Fruit fly (Drosophila melanogaster) whole organism, embryonic: ENCODE results near the gene CG42268.
A peak's percentile ranks its signal among the peaks of the same experiment; 100 is the strongest.

ENCODE experiments used
- CG11560 ChIP-seq: fragments of 200-800 bp; sonication (Bioruptor generic); IDR thresholded peaks from 3 replicates; pipeline ENCODE4 v1.3.6; 2022; ENCODE audit warnings: missing biosample characterization, missing genetic modification characterization
- CG12299 ChIP-seq: fragments of 200-800 bp; sonication (Bioruptor generic); optimal IDR thresholded peaks from 2 replicates; lab custom pipeline; 2018; ENCODE audit warnings: missing biosample characterization, mild to moderate bottlenecking, missing genetic modification characterization
- CG12391 ChIP-seq: fragments of 200-800 bp; sonication (Bioruptor generic); optimal IDR thresholded peaks from 3 replicates; lab custom pipeline; 2018; ENCODE audit warnings: missing biosample characterization, mild to moderate bottlenecking, missing genetic modification characterization, moderate library complexity
- CG13775 ChIP-seq: fragments of 200-800 bp; sonication (Bioruptor generic); optimal IDR thresholded peaks from 3 replicates; lab custom pipeline; 2017; ENCODE audit warnings: missing biosample characterization, mild to moderate bottlenecking, missing genetic modification characterization
- CG14710 ChIP-seq: fragments of 200-800 bp; sonication (Bioruptor generic); optimal IDR thresholded peaks from 3 replicates; lab custom pipeline; 2019; ENCODE audit warnings: missing biosample characterization, mild to moderate bottlenecking, missing genetic modification characterization, moderate library complexity
- CG15479 ChIP-seq: fragments of 200-800 bp; sonication (Bioruptor generic); optimal IDR thresholded peaks from 3 replicates; lab custom pipeline; 2019; ENCODE audit warnings: missing biosample characterization, mild to moderate bottlenecking, missing genetic modification characterization, moderate library complexity
- CG17361 ChIP-seq: fragments of 200-800 bp; sonication (Bioruptor generic); IDR thresholded peaks from 3 replicates; pipeline ENCODE4 v1.3.6; 2022; ENCODE audit warnings: missing biosample characterization, missing genetic modification characterization
- CG32532 ChIP-seq: fragments of 200-800 bp; sonication (Bioruptor generic); IDR thresholded peaks from 2 replicates; pipeline ENCODE4 v1.3.6; 2022; ENCODE audit warnings: missing biosample characterization, missing genetic modification characterization
- CG4360 ChIP-seq: fragments of 200-800 bp; sonication (Bioruptor generic); IDR thresholded peaks from 2 replicates; pipeline ENCODE4 v1.3.6; 2022; ENCODE audit warnings: missing biosample characterization, missing genetic modification characterization
- CG5180 ChIP-seq: fragments of 200-800 bp; sonication (Bioruptor generic); optimal IDR thresholded peaks from 3 replicates; lab custom pipeline; 2017; ENCODE audit warnings: missing biosample characterization, missing genetic modification characterization, mild to moderate bottlenecking, moderate library complexity, missing genetic modification reagents
- CG5245 ChIP-seq: fragments of 200-800 bp; sonication (Bioruptor generic); optimal IDR thresholded peaks from 3 replicates; lab custom pipeline; 2016; ENCODE audit warnings: missing biosample characterization, missing genetic modification characterization
- CG7928 ChIP-seq: fragments of 200-800 bp; sonication (Bioruptor generic); optimal IDR thresholded peaks from 2 replicates; lab custom pipeline; 2017; ENCODE audit warnings: missing biosample characterization, mild to moderate bottlenecking, missing genetic modification characterization
- CG8944 ChIP-seq: fragments of 200-800 bp; sonication (Bioruptor generic); optimal IDR thresholded peaks from 3 replicates; lab custom pipeline; 2016; ENCODE audit warnings: missing biosample characterization, missing genetic modification characterization
- CG9817 ChIP-seq: fragments of 200-800 bp; sonication (Bioruptor generic); optimal IDR thresholded peaks from 2 replicates; lab custom pipeline; 2018; ENCODE audit warnings: missing biosample characterization, mild to moderate bottlenecking, missing genetic modification characterization, moderate library complexity
- CG9876 ChIP-seq: fragments of 200-800 bp; sonication (Bioruptor generic); optimal IDR thresholded peaks from 2 replicates; lab custom pipeline; 2016; ENCODE audit warnings: missing biosample characterization, missing genetic modification characterization
- CHES-1-like ChIP-seq: fragments of 200-800 bp; sonication (Bioruptor generic); optimal IDR thresholded peaks from 2 replicates; lab custom pipeline; 2016; ENCODE audit warnings: missing biosample characterization, missing genetic modification characterization
- Dek ChIP-seq: fragments of 200-800 bp; sonication (Bioruptor generic); optimal IDR thresholded peaks from 3 replicates; lab custom pipeline; 2019; ENCODE audit warnings: missing biosample characterization, mild to moderate bottlenecking, missing genetic modification characterization, moderate library complexity
- Dll ChIP-seq: fragments of 200-800 bp; sonication (Bioruptor generic); IDR thresholded peaks from 4 replicates; pipeline ENCODE4 v1.3.6; 2022; ENCODE audit warnings: missing biosample characterization, missing genetic modification characterization; ENCODE audit not compliant: partially characterized antibody
- E2f1 ChIP-seq: fragments of 200-800 bp; sonication (Bioruptor generic); IDR thresholded peaks from 2 replicates; pipeline ENCODE4 v1.3.6; 2022; ENCODE audit warnings: missing biosample characterization, missing genetic modification characterization
- Fer2 ChIP-seq: fragments of 200-800 bp; sonication (Bioruptor generic); optimal IDR thresholded peaks from 2 replicates; lab custom pipeline; 2018; ENCODE audit warnings: missing biosample characterization, mild to moderate bottlenecking, missing genetic modification characterization, moderate library complexity
- Gsc ChIP-seq: fragments of 200-800 bp; sonication (Bioruptor generic); IDR thresholded peaks from 2 replicates; pipeline ENCODE4 v1.3.6; 2022; ENCODE audit warnings: missing biosample characterization, missing genetic modification characterization
- Hr51 ChIP-seq, 2 experiments: fragments of 200-800 bp; sonication (Bioruptor generic); optimal IDR thresholded peaks; 2 replicates in 1 of 2; 3 replicates in 1 of 2; lab custom pipeline; 2016 to 2018; ENCODE audit warnings: missing biosample characterization in 2 of 2, missing genetic modification characterization in 2 of 2, mild to moderate bottlenecking in 1 of 2, moderate library complexity in 1 of 2
- Lpt ChIP-seq: fragments of >200 bp; optimal IDR thresholded peaks from 2 replicates; lab custom pipeline; 2018; ENCODE audit warnings: missing biosample characterization, missing genetic modification characterization
- Poxn ChIP-seq: fragments of 200-800 bp; sonication (Bioruptor generic); IDR thresholded peaks from 2 replicates; pipeline ENCODE4 v1.3.6; 2022; ENCODE audit warnings: missing biosample characterization, missing genetic modification characterization
- Six4 ChIP-seq: fragments of 200-800 bp; sonication (Bioruptor generic); optimal IDR thresholded peaks from 2 replicates; lab custom pipeline; 2016; ENCODE audit warnings: missing biosample characterization, missing genetic modification characterization
- Ssrp ChIP-seq: fragments of 200-800 bp; sonication (Bioruptor generic); optimal IDR thresholded peaks from 2 replicates; lab custom pipeline; 2018; ENCODE audit warnings: missing biosample characterization, mild to moderate bottlenecking, missing genetic modification characterization, moderate library complexity
- ac ChIP-seq: fragments of 200-800 bp; sonication (Bioruptor generic); optimal IDR thresholded peaks from 3 replicates; lab custom pipeline; 2017; ENCODE audit warnings: missing biosample characterization, mild to moderate bottlenecking, missing genetic modification characterization
- ase ChIP-seq: fragments of 200-800 bp; sonication (Bioruptor generic); IDR thresholded peaks from 3 replicates; pipeline ENCODE4 v1.3.6; 2022; ENCODE audit warnings: missing biosample characterization, missing genetic modification characterization
- cas ChIP-seq: fragments of 200-800 bp; sonication (Bioruptor generic); IDR thresholded peaks from 2 replicates; pipeline ENCODE4 v1.3.6; 2022; ENCODE audit warnings: missing biosample characterization, missing genetic modification characterization
- chinmo ChIP-seq: fragments of 200-800 bp; sonication (Bioruptor generic); IDR thresholded peaks from 4 replicates; pipeline ENCODE4 v1.3.6; 2022; ENCODE audit warnings: missing biosample characterization, missing genetic modification characterization; ENCODE audit not compliant: partially characterized antibody
- chn ChIP-seq: fragments of 200-800 bp; sonication (Bioruptor generic); optimal IDR thresholded peaks from 2 replicates; lab custom pipeline; 2016; ENCODE audit warnings: missing biosample characterization, missing genetic modification characterization
- ci ChIP-seq: fragments of 200-800 bp; sonication (Bioruptor generic); IDR thresholded peaks from 3 replicates; pipeline ENCODE4 v1.3.6; 2022; ENCODE audit warnings: missing biosample characterization, missing genetic modification characterization
- crc ChIP-seq: fragments of 200-800 bp; sonication (Bioruptor generic); optimal IDR thresholded peaks from 2 replicates; lab custom pipeline; 2016; ENCODE audit warnings: missing biosample characterization, missing genetic modification characterization
- da ChIP-seq: fragments of 200-800 bp; sonication (Bioruptor generic); optimal IDR thresholded peaks from 2 replicates; lab custom pipeline; 2016; ENCODE audit warnings: missing biosample characterization, missing genetic modification characterization
- exex ChIP-seq: fragments of 200-800 bp; sonication (Bioruptor generic); optimal IDR thresholded peaks from 4 replicates; lab custom pipeline; 2018; ENCODE audit warnings: missing biosample characterization, mild to moderate bottlenecking, missing genetic modification characterization, moderate library complexity
- gcm2 ChIP-seq: fragments of 200-800 bp; sonication (Bioruptor generic); optimal IDR thresholded peaks from 2 replicates; lab custom pipeline; 2016; ENCODE audit warnings: missing biosample characterization, missing genetic modification characterization
- gro ChIP-seq: fragments of 200-800 bp; sonication (Bioruptor generic); optimal IDR thresholded peaks from 2 replicates; lab custom pipeline; 2016; ENCODE audit warnings: missing biosample characterization, missing genetic modification characterization
- lbe ChIP-seq: fragments of 200-800 bp; sonication (Bioruptor generic); optimal IDR thresholded peaks from 2 replicates; lab custom pipeline; 2016; ENCODE audit warnings: missing biosample characterization, mild to moderate bottlenecking, missing genetic modification characterization
- nau ChIP-seq: fragments of 200-800 bp; sonication (Bioruptor generic); optimal IDR thresholded peaks from 3 replicates; lab custom pipeline; 2017; ENCODE audit warnings: missing biosample characterization, mild to moderate bottlenecking, missing genetic modification characterization, missing genetic modification reagents
- nom ChIP-seq: fragments of 200-800 bp; sonication (Bioruptor generic); optimal IDR thresholded peaks from 2 replicates; lab custom pipeline; 2017; ENCODE audit warnings: missing biosample characterization, missing genetic modification characterization, mild to moderate bottlenecking, moderate library complexity, missing genetic modification reagents
- pfk ChIP-seq: fragments of 200-800 bp; sonication (Bioruptor generic); optimal IDR thresholded peaks from 2 replicates; lab custom pipeline; 2018; ENCODE audit warnings: missing biosample characterization, mild to moderate bottlenecking, missing genetic modification characterization, moderate library complexity
- psq ChIP-seq: fragments of 200-800 bp; sonication (Bioruptor generic); optimal IDR thresholded peaks from 2 replicates; lab custom pipeline; 2017; ENCODE audit warnings: missing biosample characterization, missing genetic modification characterization
- ranshi ChIP-seq: fragments of 200-800 bp; sonication (Bioruptor generic); IDR thresholded peaks from 2 replicates; pipeline ENCODE4 v1.3.6; 2022; ENCODE audit warnings: missing biosample characterization, missing genetic modification characterization
- row ChIP-seq: fragments of 200-800 bp; sonication (Bioruptor generic); IDR thresholded peaks from 3 replicates; pipeline ENCODE4 v1.3.6; 2022; ENCODE audit warnings: missing biosample characterization, missing genetic modification characterization
- sim ChIP-seq: fragments of 200-800 bp; sonication (Bioruptor generic); IDR thresholded peaks from 2 replicates; pipeline ENCODE4 v1.3.6; 2022; ENCODE audit warnings: missing biosample characterization, missing genetic modification characterization
- slbo ChIP-seq: fragments of 200-800 bp; sonication (Bioruptor generic); IDR thresholded peaks from 2 replicates; pipeline ENCODE4 v1.3.6; 2022; ENCODE audit warnings: missing biosample characterization, missing genetic modification characterization
- sna ChIP-seq: fragments of 200-800 bp; sonication (Bioruptor generic); IDR thresholded peaks from 2 replicates; pipeline ENCODE4 v1.3.6; 2022; ENCODE audit warnings: missing biosample characterization, missing genetic modification characterization; ENCODE audit not compliant: partially characterized antibody
- sob ChIP-seq: fragments of 200-800 bp; sonication (Bioruptor generic); IDR thresholded peaks from 2 replicates; pipeline ENCODE4 v1.3.6; 2022; ENCODE audit warnings: missing biosample characterization, missing genetic modification characterization
- tna ChIP-seq: fragments of 200-800 bp; sonication (Bioruptor generic); IDR thresholded peaks from 2 replicates; pipeline ENCODE4 v1.3.6; 2022; ENCODE audit warnings: missing biosample characterization, missing genetic modification characterization; ENCODE audit not compliant: partially characterized antibody

Gene CG42268

DNA sequence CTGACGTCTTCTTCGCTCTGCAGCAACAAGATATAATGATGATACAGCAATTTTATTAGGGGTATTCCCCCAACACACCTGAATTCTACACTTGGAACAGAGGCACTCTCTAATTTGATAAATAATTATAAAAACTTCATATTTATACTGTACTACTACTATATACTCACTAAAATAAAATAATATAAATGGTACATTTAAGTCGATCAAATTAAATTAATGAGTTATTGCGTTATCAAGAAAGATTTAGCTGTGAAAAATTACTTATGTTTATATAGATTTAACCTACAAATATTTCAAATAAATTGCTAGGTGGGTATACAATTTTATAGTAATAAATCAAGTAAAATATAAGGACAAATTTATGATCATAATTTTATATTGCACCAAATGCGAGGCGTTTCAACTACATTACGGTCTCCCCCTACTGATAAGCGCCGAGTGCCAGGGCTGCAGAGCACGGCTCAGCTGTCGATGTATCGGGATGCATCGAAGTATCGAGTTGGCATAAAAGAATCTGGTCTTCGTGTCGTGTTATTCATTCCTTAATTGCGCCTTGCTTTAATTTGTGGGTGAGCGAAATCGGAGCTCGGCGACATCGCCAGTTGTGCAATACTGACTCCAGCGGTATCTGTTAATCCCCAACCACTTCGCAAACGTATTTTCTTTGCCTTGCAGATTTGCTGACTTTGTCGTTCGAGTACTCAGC is 46.2 kb downstream of the CG42268 start, which contains the start of gene vsg (continued):
- TF ChIP-seq Six4 (GFP tag; lab: Kevin White, UChicago) (peak; percentile 59), CG13775 (peak; percentile 91), chn (peak; percentile 49), sob (GFP tag; lab: Robert Waterston, UW) (peak; percentile 79), crc (GFP tag; lab: Kevin White, UChicago) (no peak), sim (GFP tag; lab: Robert Waterston, UW) (no peak), CG5180 (peak; percentile 35), Fer2 (peak; percentile 72), nom (GFP tag; lab: Kevin White, UChicago) (no peak), CG12299 (tag; lab: Kevin White, UChicago) (peak; percentile 29), CG8944 (GFP tag; lab: Kevin White, UChicago) (no peak), lbe (GFP tag; lab: Kevin White, UChicago) (no peak), cas (GFP tag; lab: Robert Waterston, UW) (peak; percentile 29; the same call in 1 of the 2 replicates), E2f1 (GFP tag; lab: Robert Waterston, UW) (peak; percentile 52; the same call in 1 of the 2 replicates), Dek (tag; lab: Kevin White, UChicago) (peak; percentile 81), CG12391 (tag; lab: Kevin White, UChicago) (peak; percentile 91), Lpt (GFP tag; lab: Kevin White, UChicago) (no peak), row (GFP tag; lab: Robert Waterston, UW) (peak; percentile 92), Hr51 (GFP tag; optimal IDR thresholded peaks at IDR 0.05; lab: Kevin White, UChicago) (peak in 1 of 2 experiments; percentile 87), sna (GFP tag; lab: Robert Waterston, UW) (peak; percentile 63), CG5245 (GFP tag; lab: Kevin White, UChicago) (peak; percentile 52), CG9817 (tag; lab: Kevin White, UChicago) (peak; percentile 83), da (no peak), CHES-1-like (GFP tag; lab: Kevin White, UChicago) (no peak), Gsc (GFP tag; lab: Robert Waterston, UW) (no peak), ase (GFP tag; lab: Robert Waterston, UW) (peak; percentile 19; the same call in 1 of the 3 replicates), tna (GFP tag; lab: Robert Waterston, UW) (peak; percentile 74), CG7928 (GFP tag; lab: Kevin White, UChicago) (peak; percentile 92), slbo (GFP tag; lab: Robert Waterston, UW) (peak; percentile 78), ranshi (GFP tag; lab: Robert Waterston, UW) (no peak; the same call in none of the 2 replicates), CG14710 (tag; lab: Kevin White, UChicago) (peak; percentile 94), exex (peak; percentile 52), Poxn (no peak), ac (GFP tag; lab: Kevin White, UChicago) (no peak), CG32532 (GFP tag; lab: Robert Waterston, UW) (peak; percentile 79), gcm2 (peak; percentile 66), Ssrp (tag; lab: Kevin White, UChicago) (peak; percentile 86), psq (peak; percentile 37), CG15479 (no peak), ci (peak; percentile 16; the same call in 2 of the 3 replicates), Dll (GFP tag; lab: Robert Waterston, UW) (peak; percentile 78), CG9876 (GFP tag; lab: Kevin White, UChicago) (no peak), CG17361 (GFP tag; lab: Robert Waterston, UW) (peak; percentile 97), gro (GFP tag; lab: Kevin White, UChicago) (no peak), pfk (GFP tag; lab: Kevin White, UChicago) (no peak), nau (GFP tag; lab: Kevin White, UChicago) (no peak), CG4360 (GFP tag; lab: Robert Waterston, UW) (0 out of 2 replicates have a peak, but pooled peaks have one; percentile 3), CG11560 (tag; lab: Robert Waterston, UW) (peak; percentile 70; the same call in 2 of the 3 replicates), chinmo (peak; percentile 95; the same call in 3 of the 4 replicates)
